Fruit fly (Drosophila melanogaster) whole organism, adult: ENCODE data around the gene CG34301.

Experiments used
- CG12768 ChIP-seq: fragments of 200-800 bp; sonication (Bioruptor generic); optimal IDR thresholded peaks from 2 replicates; lab custom pipeline; 2017; ENCODE audit warnings: missing biosample characterization, missing genetic modification characterization, mild to moderate bottlenecking, moderate library complexity, missing genetic modification reagents
- Clk ChIP-seq: fragments of 200-800 bp; sonication (Bioruptor generic); optimal IDR thresholded peaks from 2 replicates; lab custom pipeline; 2017; ENCODE audit warnings: missing biosample characterization, missing genetic modification characterization
- Mnt ChIP-seq: fragments of 200-800 bp; sonication (Bioruptor generic); optimal IDR thresholded peaks from 2 replicates; lab custom pipeline; 2016; ENCODE audit warnings: missing biosample characterization, mild to moderate bottlenecking, missing genetic modification characterization
- cnc ChIP-seq, 2 experiments: fragments of >200 bp; optimal IDR thresholded peaks; 2 replicates each; lab custom pipeline; 2017
- pad ChIP-seq: fragments of 200-800 bp; sonication (Bioruptor generic); optimal IDR thresholded peaks from 3 replicates; lab custom pipeline; 2017; ENCODE audit warnings: missing biosample characterization, missing genetic modification characterization, mild to moderate bottlenecking, moderate library complexity, missing genetic modification reagents
- toe ChIP-seq: fragments of 200-800 bp; sonication (Bioruptor generic); optimal IDR thresholded peaks from 2 replicates; lab custom pipeline; 2016; ENCODE audit warnings: missing biosample characterization, missing genetic modification characterization

DNA sequence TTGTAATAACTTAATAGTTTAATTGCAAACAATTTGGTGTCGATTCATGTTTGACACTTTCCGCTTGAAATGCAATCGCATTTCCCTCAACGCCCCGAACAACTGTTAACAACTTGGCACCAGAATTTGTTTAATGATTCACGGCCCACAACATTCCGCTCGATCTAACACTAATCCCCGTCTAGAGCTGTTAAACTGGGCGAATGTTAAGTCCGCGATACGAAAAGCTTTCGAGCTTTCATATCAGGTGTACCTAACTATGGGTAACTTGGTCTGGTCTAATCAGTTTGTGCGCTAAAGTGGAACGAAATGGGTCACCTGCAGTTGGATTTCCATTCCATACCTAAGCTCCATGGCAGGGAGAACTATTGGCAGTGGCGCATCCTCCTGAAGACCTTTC, at the start of gene CG34301:
- TF ChIP-seq CG12768 (GFP tag; lab: Kevin White, UChicago) (no peak), toe (no peak), Clk (GFP tag; lab: Kevin White, UChicago) (no peak), pad (GFP tag; lab: Kevin White, UChicago) (no peak), Mnt (GFP tag; lab: Kevin White, UChicago) (no peak), cnc (optimal IDR thresholded peaks at IDR 0.05; lab: Kevin White, UChicago) (no peak)
